Fruit fly (Drosophila melanogaster) Kc167 (cell line): ENCODE measurements around the gene CG7985.

Experiments
- Myc ChIP-seq: fragments of >200 bp; optimal IDR thresholded peaks from 2 replicates; lab custom pipeline; 2017; ENCODE audit warnings: missing external identifiers
- Sin3A ChIP-seq: fragments of >200 bp; optimal IDR thresholded peaks from 2 replicates; lab custom pipeline; 2018; ENCODE audit warnings: missing external identifiers
- h ChIP-seq: fragments of >200 bp; optimal IDR thresholded peaks from 3 replicates; lab custom pipeline; 2018; ENCODE audit warnings: missing external identifiers
- psq ChIP-seq: fragments of >200 bp; optimal IDR thresholded peaks from 2 replicates; lab custom pipeline; 2017; ENCODE audit warnings: missing external identifiers
- ttk ChIP-seq: sonication (Bioruptor generic); optimal IDR thresholded peaks from 2 replicates; lab custom pipeline; 2017; ENCODE audit warnings: missing external identifiers

DNA sequence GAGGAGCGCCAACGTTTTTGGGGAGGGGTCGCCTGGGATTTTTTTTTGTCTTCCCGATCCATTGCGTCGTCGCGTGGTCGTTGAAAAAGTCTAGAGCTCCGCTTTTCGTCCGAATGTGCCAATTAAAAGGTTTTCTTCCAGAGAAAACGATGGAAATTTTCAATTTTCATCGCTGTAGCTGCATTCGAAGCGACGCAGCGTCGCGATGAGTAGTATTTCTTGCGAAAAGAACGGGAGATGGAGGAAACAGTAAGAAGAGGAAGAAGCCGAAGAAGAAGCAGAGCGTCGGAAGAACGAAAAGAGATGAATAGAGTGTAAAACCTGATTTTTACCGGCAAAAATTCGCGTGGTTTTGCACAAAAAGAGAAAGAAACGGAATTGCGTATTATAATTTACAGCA, 43.3 kb downstream of the CG7985 start:
- no peak for TF ChIP-seq psq (lab: Kevin White, UChicago)
- no peak for TF ChIP-seq ttk (lab: Kevin White, UChicago)
- no peak for TF ChIP-seq h (lab: Kevin White, UChicago)
- no peak for TF ChIP-seq Myc
- no peak for TF ChIP-seq Sin3A (lab: Kevin White, UChicago)
